Worm (Caenorhabditis elegans) whole organism, L4/young adult: ENCODE measurements around the gene tbc-16.

Source experiments
- W03F9.2 ChIP-seq: fragments of 150-350 bp; optimal IDR thresholded peaks from 2 replicates; lab custom pipeline; 2014; ENCODE audit warnings: missing biosample characterization, missing genetic modification characterization
- dao-5 ChIP-seq: sonication (generic microtip); optimal IDR thresholded peaks from 2 replicates; lab custom pipeline; 2016; ENCODE audit warnings: missing genotype, missing genetic modification characterization, moderate library complexity, missing compliant biosample characterization
- him-1 ChIP-seq: sonication (generic microtip); optimal IDR thresholded peaks from 2 replicates; lab custom pipeline; 2016; ENCODE audit warnings: missing genotype, missing genetic modification reagents, missing genetic modification characterization, missing compliant biosample characterization

ce11 chrX:5923672-5924071 lies 26.5 kb downstream of the tbc-16 start:
- TF ChIP-seq him-1 (tag; lab: Kevin White, UChicago) (no peak), W03F9.2 (no peak), dao-5 (tag; lab: Kevin White, UChicago) (no peak)
